Fruit fly (Drosophila melanogaster): ENCODE data around the gene Dysb.

Gene Dysb

dm6 chr3L:18890283-18891175 is 23.0 kb downstream of the Dysb start, which contains the start of gene CG3961 (continued):
- no peak for TF ChIP-seq sr (GFP tag; IDR thresholded peaks at IDR 0.05)
- peak; percentile 88 for TF ChIP-seq ase (GFP tag; IDR thresholded peaks at IDR 0.05)
- TF ChIP-seq CG13894 (tag; optimal IDR thresholded peaks at IDR 0.05) = no peak
- TF ChIP-seq dimm (GFP tag; IDR thresholded peaks at IDR 0.05) = peak; percentile 79
- peak; percentile 97 for TF ChIP-seq CG15011 (GFP tag; optimal IDR thresholded peaks at IDR 0.05)
- peak; percentile 99 for TF ChIP-seq CG30403 (GFP tag; optimal IDR thresholded peaks at IDR 0.05)
- TF ChIP-seq CG4404 (GFP tag; IDR thresholded peaks at IDR 0.05) = peak; percentile 89
- no peak for TF ChIP-seq pzg (GFP tag; optimal IDR thresholded peaks at IDR 0.05)
- TF ChIP-seq CTCF (GFP tag; optimal IDR thresholded peaks at IDR 0.05) = peak; percentile 72
- TF ChIP-seq Kr (GFP tag; optimal IDR thresholded peaks at IDR 0.05) = peak; percentile 19
- TF ChIP-seq Opbp (GFP tag; IDR thresholded peaks at IDR 0.05; ENCODE audit: partially characterized antibody) = no peak
- TF ChIP-seq aop (GFP tag; IDR thresholded peaks at IDR 0.05) = no peak
- peak; percentile 98 for TF ChIP-seq Hmr (GFP tag; optimal IDR thresholded peaks at IDR 0.05)
- TF ChIP-seq Scr (GFP tag; IDR thresholded peaks at IDR 0.05; ENCODE audit: partially characterized antibody) = no peak
- TF ChIP-seq emc (GFP tag; optimal IDR thresholded peaks at IDR 0.05) = peak; percentile 1
- TF ChIP-seq pan (optimal IDR thresholded peaks at IDR 0.05) = no peak
- TF ChIP-seq pan (GFP tag; optimal IDR thresholded peaks at IDR 0.05 in 1 of 2, IDR thresholded peaks at IDR 0.05 in 1 of 2) = peak in 1 of 2 experiments; percentile 93
- peak; percentile 93 for TF ChIP-seq Med (GFP tag)
- peak; percentile 97 for TF ChIP-seq nerfin-1 (tag; optimal IDR thresholded peaks at IDR 0.05)
- TF ChIP-seq D (optimal IDR thresholded peaks at IDR 0.05) = no peak
- TF ChIP-seq D (GFP tag; optimal IDR thresholded peaks at IDR 0.05) = peak; percentile 99
- TF ChIP-seq H2.0 (GFP tag; IDR thresholded peaks at IDR 0.05) = peak; percentile 88
- TF ChIP-seq CG6765 (GFP tag; optimal IDR thresholded peaks at IDR 0.05) = peak; percentile 92
- peak; percentile 96 for TF ChIP-seq Hand (GFP tag; optimal IDR thresholded peaks at IDR 0.05)
- TF ChIP-seq hth (optimal IDR thresholded peaks at IDR 0.05) = no peak
- peak; percentile 59 for TF ChIP-seq Hey (tag; optimal IDR thresholded peaks at IDR 0.05)
- peak; percentile 98 for TF ChIP-seq CG4820 (GFP tag; optimal IDR thresholded peaks at IDR 0.05)
- peak; percentile 93 for TF ChIP-seq CG34422 (GFP tag; IDR thresholded peaks at IDR 0.05)
- TF ChIP-seq dan (GFP tag; IDR thresholded peaks at IDR 0.05) = no peak
- peak; percentile 94 for TF ChIP-seq CG18476 (GFP tag; optimal IDR thresholded peaks at IDR 0.05)
- no peak for TF ChIP-seq hkb (optimal IDR thresholded peaks at IDR 0.05)
- peak; percentile 94 for TF ChIP-seq hkb (GFP tag; IDR thresholded peaks at IDR 0.05)
- TF ChIP-seq CG1529 (GFP tag; optimal IDR thresholded peaks at IDR 0.05) = peak; percentile 99
- TF ChIP-seq CG14014 (GFP tag; IDR thresholded peaks at IDR 0.05) = peak; percentile 88
- peak; percentile 91 for TF ChIP-seq scrt (GFP tag; optimal IDR thresholded peaks at IDR 0.05)
- TF ChIP-seq pb (GFP tag; optimal IDR thresholded peaks at IDR 0.05) = peak; percentile 55
- peak; percentile 90 for TF ChIP-seq CG7987 (GFP tag; optimal IDR thresholded peaks at IDR 0.05)
- peak; percentile 95 for TF ChIP-seq wor (GFP tag; IDR thresholded peaks at IDR 0.05)
- peak; percentile 94 for TF ChIP-seq lbe (GFP tag; optimal IDR thresholded peaks at IDR 0.05)
- peak; percentile 83 for TF ChIP-seq pnt (GFP tag; optimal IDR thresholded peaks at IDR 0.05)
- TF ChIP-seq lab (GFP tag; optimal IDR thresholded peaks at IDR 0.05) = peak; percentile 97
- peak; percentile 95 for TF ChIP-seq CG12219 (GFP tag; optimal IDR thresholded peaks at IDR 0.05)
- peak; percentile 80; the same call in 2 of the 3 replicates for TF ChIP-seq ken (GFP tag; IDR thresholded peaks at IDR 0.05)
- peak; percentile 58 to 100 for TF ChIP-seq eve (GFP tag; optimal IDR thresholded peaks at IDR 0.05)
- TF ChIP-seq Trl (optimal IDR thresholded peaks at IDR 0.05) = peak; percentile 79 to 92
- TF ChIP-seq Trl (GFP tag; optimal IDR thresholded peaks at IDR 0.05) = peak; percentile 83
- peak; percentile 67 for TF ChIP-seq mirr (GFP tag; optimal IDR thresholded peaks at IDR 0.05)
- peak; percentile 98 for TF ChIP-seq gsb-n (tag; optimal IDR thresholded peaks at IDR 0.05)
- peak; percentile 76 for TF ChIP-seq CG12236 (GFP tag; optimal IDR thresholded peaks at IDR 0.05)
- TF ChIP-seq CG43689 (GFP tag; IDR thresholded peaks at IDR 0.05) = no peak; the same call in 1 of the 2 replicates
- no peak for TF ChIP-seq CG7745 (tag; optimal IDR thresholded peaks at IDR 0.05)
